Worm (Caenorhabditis elegans) whole organism, L2 larva: ENCODE measurements around the gene F52H2.1.

Experiments used
- alr-1 ChIP-seq: fragments of 150-350 bp; optimal IDR thresholded peaks from 2 replicates; lab custom pipeline; 2014; ENCODE audit warnings: missing biosample characterization, missing genetic modification characterization
- ama-1 ChIP-seq: fragments of 150-350 bp; optimal IDR thresholded peaks from 2 replicates; lab custom pipeline; 2018; ENCODE audit warnings: inconsistent platforms
- elt-1 ChIP-seq: fragments of 150-350 bp; optimal IDR thresholded peaks from 2 replicates; lab custom pipeline; 2014; ENCODE audit warnings: missing biosample characterization, missing genetic modification characterization
- fos-1 ChIP-seq: fragments of 150-350 bp; optimal IDR thresholded peaks from 2 replicates; lab custom pipeline; 2014; ENCODE audit warnings: missing biosample characterization, missing genetic modification characterization
- nhr-6 ChIP-seq: fragments of 150-350 bp; optimal IDR thresholded peaks from 2 replicates; lab custom pipeline; 2014; ENCODE audit warnings: missing biosample characterization, missing genetic modification characterization
- unc-39 ChIP-seq: fragments of 150-350 bp; optimal IDR thresholded peaks from 2 replicates; lab custom pipeline; 2014; ENCODE audit warnings: missing biosample characterization, missing genetic modification characterization
- unc-55 ChIP-seq: fragments of 150-350 bp; sonication (generic microtip); optimal IDR thresholded peaks from 3 replicates; lab custom pipeline; 2014; ENCODE audit warnings: missing biosample characterization, missing genetic modification reagents, missing genetic modification characterization
- unc-62 ChIP-seq: fragments of 150-350 bp; optimal IDR thresholded peaks from 2 replicates; lab custom pipeline; 2014; ENCODE audit warnings: missing biosample characterization, missing genetic modification reagents, missing genetic modification characterization

DNA sequence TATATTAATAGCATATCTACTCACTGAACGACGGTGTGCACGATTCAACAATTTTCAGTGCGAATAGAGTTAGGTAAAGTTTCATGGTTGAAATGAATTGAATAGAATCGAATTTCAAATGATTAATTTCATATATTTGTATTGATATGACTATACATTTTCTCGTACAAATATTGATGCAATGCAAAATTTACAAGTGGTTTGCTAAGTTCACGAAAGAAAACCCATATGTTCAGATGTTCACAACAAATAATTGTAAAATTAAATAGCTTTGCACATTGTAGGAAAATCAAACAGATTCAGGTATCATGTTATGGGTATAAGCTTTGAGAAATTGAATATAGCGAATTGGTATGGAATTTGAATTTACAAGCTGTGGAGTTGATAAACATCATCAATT lies 12.8 kb downstream of the F52H2.1 start, which contains the start of gene H01M10.2:
- no peak for TF ChIP-seq alr-1
- TF ChIP-seq ama-1 (lab: Kevin White, UChicago) = no peak
- TF ChIP-seq unc-62 (GFP tag; lab: Kevin White, UChicago) = no peak
- TF ChIP-seq nhr-6 = no peak
- TF ChIP-seq unc-55 = no peak
- TF ChIP-seq unc-39 (tag; lab: Kevin White, UChicago) = no peak
- TF ChIP-seq fos-1 = no peak
- no peak for TF ChIP-seq elt-1 (tag; lab: Kevin White, UChicago)
